Worm (Caenorhabditis elegans) whole organism, mixed stage, embryonic: ENCODE results near the gene gly-20.

Experiments
- blmp-1 ChIP-seq: fragments of 150-350 bp; optimal IDR thresholded peaks from 2 replicates; lab custom pipeline; 2014; ENCODE audit warnings: missing biosample characterization, missing genetic modification characterization
- ceh-43 ChIP-seq: fragments of 200-800 bp; sonication (Bioruptor generic); optimal IDR thresholded peaks from 2 replicates; lab custom pipeline; 2018; ENCODE audit warnings: mild to moderate bottlenecking, missing genetic modification characterization, moderate library complexity, missing compliant biosample characterization
- ces-1 ChIP-seq: fragments of 150-350 bp; optimal IDR thresholded peaks from 2 replicates; lab custom pipeline; 2014; ENCODE audit warnings: missing biosample characterization, missing genetic modification reagents, missing genetic modification characterization
- elt-3 ChIP-seq: fragments of 150-350 bp; optimal IDR thresholded peaks from 2 replicates; lab custom pipeline; 2014; ENCODE audit warnings: missing biosample characterization, missing genetic modification characterization
- lin-32 ChIP-seq: fragments of 200-800 bp; sonication (Bioruptor generic); optimal IDR thresholded peaks from 2 replicates; lab custom pipeline; 2018; ENCODE audit warnings: mild to moderate bottlenecking, missing genetic modification characterization, missing compliant biosample characterization
- nhr-12 ChIP-seq: fragments of 150-350 bp; optimal IDR thresholded peaks from 2 replicates; lab custom pipeline; 2014; ENCODE audit warnings: missing biosample characterization, missing genetic modification characterization
- nhr-28 ChIP-seq: fragments of 150-350 bp; optimal IDR thresholded peaks from 2 replicates; lab custom pipeline; 2014; ENCODE audit warnings: missing biosample characterization, missing genetic modification characterization
- pha-4 ChIP-seq: fragments of 150-350 bp; optimal IDR thresholded peaks from 2 replicates; lab custom pipeline; 2018; ENCODE audit warnings: missing biosample characterization, missing genetic modification reagents, missing genetic modification characterization
- sptf-1 ChIP-seq: sonication (generic microtip); optimal IDR thresholded peaks from 2 replicates; lab custom pipeline; 2017; ENCODE audit warnings: mild to moderate bottlenecking, missing genetic modification characterization, moderate library complexity, missing compliant biosample characterization
- unc-39 ChIP-seq: fragments of 150-350 bp; optimal IDR thresholded peaks from 2 replicates; lab custom pipeline; 2014; ENCODE audit warnings: missing biosample characterization, missing genetic modification characterization
- unc-62 ChIP-seq: fragments of 150-350 bp; optimal IDR thresholded peaks from 2 replicates; lab custom pipeline; 2014; ENCODE audit warnings: missing biosample characterization, missing genetic modification reagents, missing genetic modification characterization
- ztf-11 ChIP-seq: fragments of 150-350 bp; optimal IDR thresholded peaks from 2 replicates; lab custom pipeline; 2014; ENCODE audit warnings: missing biosample characterization, missing genetic modification characterization

DNA sequence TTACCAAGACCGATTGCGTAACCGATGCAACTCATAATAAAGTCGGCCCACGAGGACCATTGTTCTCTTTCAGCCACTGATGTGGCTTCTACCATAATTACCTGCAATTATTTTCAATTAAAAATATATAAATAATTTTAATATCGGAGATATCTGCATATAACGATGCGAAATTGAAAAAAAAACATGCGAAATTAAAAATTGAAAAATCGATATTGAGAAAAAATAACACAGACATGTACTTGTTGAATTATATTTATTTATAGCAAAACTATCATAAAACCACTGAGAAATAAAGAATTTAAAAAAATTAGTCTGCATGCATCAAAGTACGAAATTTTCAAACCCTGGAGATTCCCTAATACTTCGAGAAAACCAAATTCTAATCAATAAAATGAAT is 26.0 kb downstream of the gly-20 start, which contains the start of gene snf-11:
- TF ChIP-seq ztf-11 (tag; lab: Kevin White, UChicago) (no peak), nhr-12 (tag; lab: Kevin White, UChicago) (no peak), sptf-1 (tag; lab: Kevin White, UChicago) (no peak), ces-1 (GFP tag; lab: Kevin White, UChicago) (no peak), unc-62 (GFP tag; lab: Kevin White, UChicago) (no peak), nhr-28 (no peak), pha-4 (tag; lab: Kevin White, UChicago) (no peak), unc-39 (tag; lab: Kevin White, UChicago) (no peak), blmp-1 (no peak), ceh-43 (GFP tag; lab: Kevin White, UChicago) (no peak), lin-32 (GFP tag; lab: Kevin White, UChicago) (no peak), elt-3 (tag; lab: Kevin White, UChicago) (no peak)
